Worm (Caenorhabditis elegans) whole organism, L4/young adult: Measurements from ENCODE around the gene C04C11.25.

Experiments used
- W03F9.2 ChIP-seq: fragments of 150-350 bp; optimal IDR thresholded peaks from 2 replicates; lab custom pipeline; 2014; ENCODE audit warnings: missing biosample characterization, missing genetic modification characterization
- dao-5 ChIP-seq: sonication (generic microtip); optimal IDR thresholded peaks from 2 replicates; lab custom pipeline; 2016; ENCODE audit warnings: missing genotype, missing genetic modification characterization, moderate library complexity, missing compliant biosample characterization
- him-1 ChIP-seq: sonication (generic microtip); optimal IDR thresholded peaks from 2 replicates; lab custom pipeline; 2016; ENCODE audit warnings: missing genotype, missing genetic modification reagents, missing genetic modification characterization, missing compliant biosample characterization

- TF ChIP-seq him-1 (tag; lab: Kevin White, UChicago) = peak; percentile 53
- no peak for TF ChIP-seq dao-5 (tag; lab: Kevin White, UChicago)
- TF ChIP-seq W03F9.2 (tag; lab: Kevin White, UChicago) = no peak
Measured at ce11 chrX:13977439-13978118, 37.7 kb downstream of the C04C11.25 start, which contains the start of gene F48F7.6.
